Worm (Caenorhabditis elegans): ENCODE data around the gene T05D4.2.

- TF ChIP-seq ztf-29 (GFP tag; IDR thresholded peaks at IDR 0.05) (no peak), T22C8.4 (GFP tag; IDR thresholded peaks at IDR 0.05) (no peak), ztf-23 (GFP tag; IDR thresholded peaks at IDR 0.05) (no peak), cog-1 (tag; optimal IDR thresholded peaks at IDR 0.05) (no peak), ref-1 (GFP tag; conservative IDR thresholded peaks at IDR 0.05) (no peak), tab-1 (GFP tag; IDR thresholded peaks at IDR 0.05) (no peak), med-1 (GFP tag; optimal IDR thresholded peaks at IDR 0.05; ENCODE audit: insufficient read depth) (no peak), flt-1 (GFP tag; IDR thresholded peaks at IDR 0.05) (no peak), klf-2 (GFP tag; conservative IDR thresholded peaks at IDR 0.05) (no peak)
These were observed 35.3 kb downstream of the T05D4.2 start, which contains the start of gene lron-13 for ce11 chrIII:13527424-13528097.
